Worm (Caenorhabditis elegans): ENCODE results near the gene Y25C1A.14.

- TF ChIP-seq ztf-11 (tag; optimal IDR thresholded peaks at IDR 0.05): no peak
- TF ChIP-seq nhr-12 (tag; optimal IDR thresholded peaks at IDR 0.05): no peak
- no peak for TF ChIP-seq mep-1 (tag; optimal IDR thresholded peaks at IDR 0.05)
- no peak for TF ChIP-seq elt-1 (tag; optimal IDR thresholded peaks at IDR 0.05; ENCODE audit: borderline replicate concordance, insufficient read depth)
Observed at ce11 chrII:3063984-3064383, 32.8 kb downstream of the Y25C1A.14 start.
